Fruit fly (Drosophila melanogaster) Kc167 (cell line): ENCODE measurements around the gene CG5280.

ENCODE experiments used
- h ChIP-seq: fragments of >200 bp; optimal IDR thresholded peaks from 3 replicates; lab custom pipeline; 2018; ENCODE audit warnings: missing external identifiers
- psq ChIP-seq: fragments of >200 bp; optimal IDR thresholded peaks from 2 replicates; lab custom pipeline; 2017; ENCODE audit warnings: missing external identifiers
- ttk ChIP-seq: sonication (Bioruptor generic); optimal IDR thresholded peaks from 2 replicates; lab custom pipeline; 2017; ENCODE audit warnings: missing external identifiers

- TF ChIP-seq h (lab: Kevin White, UChicago) (no peak), ttk (lab: Kevin White, UChicago) (no peak), psq (no peak)
Observed at dm6 chr3L:8978678-8979413, 11.2 kb downstream of the CG5280 start.
